Worm (Caenorhabditis elegans): ENCODE results near the gene Y40A1A.3.

DNA sequence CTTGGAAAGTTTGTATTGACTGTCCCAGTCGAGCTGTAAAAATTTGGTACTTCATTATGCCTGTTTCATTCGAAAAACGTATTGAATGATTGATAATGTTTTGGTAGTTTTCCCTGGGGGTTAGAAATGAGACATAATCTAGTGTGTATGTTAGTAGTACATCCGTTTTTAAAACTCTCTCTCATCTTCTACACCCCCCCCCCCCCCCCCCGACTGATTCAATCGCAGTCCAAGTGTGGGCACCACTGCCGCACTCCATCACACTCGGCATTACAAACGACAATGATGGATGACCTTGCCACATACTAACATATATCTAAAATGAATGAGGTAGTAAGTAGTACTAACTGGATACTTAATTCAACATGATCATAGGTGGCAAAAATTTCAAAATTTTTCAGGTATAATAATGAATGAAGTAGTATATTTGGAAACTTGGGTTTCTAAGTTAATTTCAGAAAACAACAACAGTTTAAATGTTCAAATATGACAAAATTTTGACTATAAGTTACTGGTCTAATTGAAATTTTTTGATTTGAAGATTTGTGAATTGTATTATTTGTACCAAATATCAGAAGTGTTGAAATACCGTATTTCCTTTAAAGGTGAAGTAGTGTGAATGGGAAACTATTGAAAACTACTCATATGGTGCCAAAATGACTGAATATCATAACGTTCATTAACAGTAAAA, 43.8 kb upstream of the Y40A1A.3 start:
- TF ChIP-seq unc-3 (GFP tag; conservative IDR thresholded peaks at IDR 0.05) (no peak), unc-3 (tag; optimal IDR thresholded peaks at IDR 0.05) (no peak), ceh-48 (tag; optimal IDR thresholded peaks at IDR 0.05) (no peak), dmd-4 (tag; optimal IDR thresholded peaks at IDR 0.05; ENCODE audit: borderline replicate concordance) (no peak)
